Worm (Caenorhabditis elegans) whole organism, young adult: Measurements from ENCODE around the gene pxmp-4.

Experiments used
- B0019.2 ChIP-seq: fragments of 200-800 bp; sonication (Bioruptor generic); conservative IDR thresholded peaks from 2 replicates; pipeline ENCODE4 v1.3.6; 2022; ENCODE audit warnings: missing genetic modification reagents, missing genetic modification characterization, missing compliant biosample characterization
- C06A6.2 ChIP-seq: fragments of 200-800 bp; sonication (Bioruptor generic); conservative IDR thresholded peaks from 2 replicates; pipeline ENCODE4 v1.3.6; 2022; ENCODE audit warnings: missing genetic modification characterization, missing compliant biosample characterization
- F10E7.11 ChIP-seq: sonication (generic microtip); optimal IDR thresholded peaks from 2 replicates; lab custom pipeline; 2017; ENCODE audit warnings: mild to moderate bottlenecking, missing genetic modification characterization, moderate library complexity, missing compliant biosample characterization
- F23B12.7 ChIP-seq: sonication (generic microtip); optimal IDR thresholded peaks from 2 replicates; lab custom pipeline; 2017; ENCODE audit warnings: missing genetic modification characterization, mild to moderate bottlenecking, missing compliant biosample characterization, antibody characterized with exemption, moderate library complexity; ENCODE audit not compliant: insufficient read depth
- F33H1.4 ChIP-seq: fragments of 200-800 bp; sonication (Bioruptor generic); IDR thresholded peaks from 2 replicates; pipeline ENCODE4 v1.3.6; 2022; ENCODE audit warnings: missing genetic modification reagents, missing genetic modification characterization, missing compliant biosample characterization
- F37B4.10 ChIP-seq: fragments of 200-800 bp; sonication (Bioruptor generic); IDR thresholded peaks from 2 replicates; pipeline ENCODE4 v1.3.6; 2022; ENCODE audit warnings: missing genetic modification characterization, missing compliant biosample characterization
- F57C9.4 ChIP-seq: sonication (generic microtip); optimal IDR thresholded peaks from 2 replicates; lab custom pipeline; 2017; ENCODE audit warnings: mild to moderate bottlenecking, missing genetic modification characterization, missing compliant biosample characterization
- T26A5.8 ChIP-seq: sonication (generic microtip); optimal IDR thresholded peaks from 2 replicates; lab custom pipeline; 2016; ENCODE audit warnings: missing genetic modification characterization, missing compliant biosample characterization
- Y53F4B.3 ChIP-seq: fragments of 200-800 bp; sonication (Bioruptor generic); IDR thresholded peaks from 2 replicates; pipeline ENCODE4 v1.3.6; 2022; ENCODE audit warnings: missing genetic modification reagents, missing genetic modification characterization, missing compliant biosample characterization
- Y53G8AR.9 ChIP-seq: fragments of 200-800 bp; sonication (Bioruptor generic); conservative IDR thresholded peaks from 2 replicates; pipeline ENCODE4 v1.3.6; 2022; ENCODE audit warnings: missing genetic modification reagents, missing genetic modification characterization, missing compliant biosample characterization
- Y56A3A.18 ChIP-seq: fragments of 200-800 bp; sonication (Bioruptor generic); IDR thresholded peaks from 2 replicates; pipeline ENCODE4 v1.3.6; 2022; ENCODE audit warnings: missing genetic modification reagents, missing genetic modification characterization, missing compliant biosample characterization
- Y79H2A.3 ChIP-seq: fragments of 200-800 bp; sonication (Bioruptor generic); conservative IDR thresholded peaks from 2 replicates; pipeline ENCODE4 v1.3.6; 2022; ENCODE audit warnings: missing genetic modification reagents, missing genetic modification characterization, missing compliant biosample characterization
- ZK185.1 ChIP-seq: sonication (generic microtip); optimal IDR thresholded peaks from 2 replicates; lab custom pipeline; 2016; ENCODE audit warnings: mild to moderate bottlenecking, missing genetic modification characterization, missing compliant biosample characterization; ENCODE audit not compliant: poor library complexity, severe bottlenecking
- aptf-3 ChIP-seq: fragments of 200-800 bp; sonication (Bioruptor generic); IDR thresholded peaks from 2 replicates; pipeline ENCODE4 v1.3.6; 2022; ENCODE audit warnings: missing genetic modification characterization, missing compliant biosample characterization
- atf-7 ChIP-seq: sonication (generic microtip); optimal IDR thresholded peaks from 2 replicates; lab custom pipeline; 2017; ENCODE audit warnings: mild to moderate bottlenecking, missing genetic modification characterization, missing compliant biosample characterization
- bed-1 ChIP-seq: fragments of 200-800 bp; sonication (Bioruptor generic); IDR thresholded peaks from 2 replicates; pipeline ENCODE4 v1.3.6; 2022; ENCODE audit warnings: missing genetic modification reagents, missing genetic modification characterization, missing compliant biosample characterization
- ccch-3 ChIP-seq: fragments of 200-800 bp; sonication (Bioruptor generic); optimal IDR thresholded peaks from 2 replicates; lab custom pipeline; 2018; ENCODE audit warnings: mild to moderate bottlenecking, missing genetic modification characterization, missing compliant biosample characterization
- cebp-2 ChIP-seq: fragments of 200-800 bp; sonication (Bioruptor generic); IDR thresholded peaks from 2 replicates; pipeline ENCODE4 v1.3.6; 2022; ENCODE audit warnings: missing genetic modification characterization, missing compliant biosample characterization
- ceh-100 ChIP-seq: fragments of 200-800 bp; sonication (Bioruptor generic); IDR thresholded peaks from 2 replicates; pipeline ENCODE4 v1.3.6; 2022; ENCODE audit warnings: missing genetic modification reagents, missing genetic modification characterization, missing compliant biosample characterization
- ceh-40 ChIP-seq: fragments of 200-800 bp; sonication (Bioruptor generic); IDR thresholded peaks from 2 replicates; pipeline ENCODE4 v1.3.6; 2022; ENCODE audit warnings: missing genetic modification characterization, missing compliant biosample characterization
- ceh-79 ChIP-seq: sonication (generic microtip); optimal IDR thresholded peaks from 2 replicates; lab custom pipeline; 2017; ENCODE audit warnings: mild to moderate bottlenecking, missing genetic modification characterization, missing compliant biosample characterization
- chd-7 ChIP-seq: sonication (generic microtip); optimal IDR thresholded peaks from 2 replicates; lab custom pipeline; 2016; ENCODE audit warnings: mild to moderate bottlenecking, missing genetic modification characterization, moderate library complexity, missing compliant biosample characterization
- dpl-1 ChIP-seq: fragments of 150-350 bp; optimal IDR thresholded peaks from 2 replicates; lab custom pipeline; 2014; ENCODE audit warnings: missing biosample characterization, missing genetic modification reagents, missing genetic modification characterization
- egl-44 ChIP-seq: fragments of 200-800 bp; sonication (Bioruptor generic); IDR thresholded peaks from 2 replicates; pipeline ENCODE4 v1.3.6; 2022; ENCODE audit warnings: missing genetic modification reagents, missing genetic modification characterization, missing compliant biosample characterization
- fkh-3 ChIP-seq: sonication (generic microtip); optimal IDR thresholded peaks from 2 replicates; lab custom pipeline; 2016; ENCODE audit warnings: mild to moderate bottlenecking, missing genetic modification characterization, missing compliant biosample characterization
- gei-17 ChIP-seq: fragments of 200-800 bp; sonication (Bioruptor generic); optimal IDR thresholded peaks from 2 replicates; lab custom pipeline; 2018; ENCODE audit warnings: mild to moderate bottlenecking, missing genetic modification characterization, missing compliant biosample characterization
- hmg-20 ChIP-seq: fragments of 200-800 bp; sonication (Bioruptor generic); IDR thresholded peaks from 2 replicates; pipeline ENCODE4 v1.3.6; 2022; ENCODE audit warnings: missing genetic modification reagents, missing genetic modification characterization, missing compliant biosample characterization
- lag-1 ChIP-seq: fragments of 200-800 bp; sonication (Bioruptor generic); IDR thresholded peaks from 2 replicates; pipeline ENCODE4 v1.3.6; 2022; ENCODE audit warnings: missing genetic modification reagents, missing genetic modification characterization, missing compliant biosample characterization
- lin-26 ChIP-seq: fragments of 200-800 bp; sonication (Bioruptor generic); IDR thresholded peaks from 2 replicates; pipeline ENCODE4 v1.3.6; 2022; ENCODE audit warnings: missing genetic modification reagents, missing genetic modification characterization, missing compliant biosample characterization
- lin-35 ChIP-seq, 3 experiments: fragments of 150-350 bp in 2 of 3; sonication (generic microtip) in 1 of 3; optimal IDR thresholded peaks; 2 replicates each; lab custom pipeline; 2014 to 2018; ENCODE audit warnings: missing biosample characterization in 3 of 3, missing genetic modification characterization in 3 of 3, missing genetic modification reagents in 3 of 3
- madf-6 ChIP-seq: fragments of 200-800 bp; sonication (Bioruptor generic); IDR thresholded peaks from 2 replicates; pipeline ENCODE4 v1.3.6; 2022; ENCODE audit warnings: missing genetic modification reagents, missing genetic modification characterization, missing compliant biosample characterization
- nhr-90 ChIP-seq: sonication (generic microtip); optimal IDR thresholded peaks from 2 replicates; lab custom pipeline; 2016; ENCODE audit warnings: missing genotype, mild to moderate bottlenecking, missing genetic modification characterization, missing compliant biosample characterization
- pha-4 ChIP-seq: fragments of 150-350 bp; sonication (generic microtip); optimal IDR thresholded peaks from 2 replicates; lab custom pipeline; 2014; ENCODE audit warnings: missing biosample characterization, missing genetic modification reagents, missing genetic modification characterization
- rec-8 ChIP-seq, 2 experiments: sonication (generic microtip); optimal IDR thresholded peaks; 2 replicates each; lab custom pipeline; 2016; ENCODE audit warnings: mild to moderate bottlenecking in 2 of 2, missing genetic modification characterization in 2 of 2, missing genetic modification reagents in 2 of 2, missing genotype in 2 of 2, missing biosample characterization in 1 of 2, missing compliant biosample characterization in 1 of 2, moderate library complexity in 1 of 2
- somi-1 ChIP-seq: fragments of 200-800 bp; sonication (Bioruptor generic); optimal IDR thresholded peaks from 2 replicates; lab custom pipeline; 2018; ENCODE audit warnings: mild to moderate bottlenecking, missing genetic modification characterization, missing compliant biosample characterization
- tbp1 ChIP-seq: fragments of 200-800 bp; sonication (Bioruptor generic); optimal IDR thresholded peaks from 2 replicates; lab custom pipeline; 2018; ENCODE audit warnings: mild to moderate bottlenecking, missing genetic modification characterization, missing compliant biosample characterization
- ztf-22 ChIP-seq: fragments of 200-800 bp; sonication (Bioruptor generic); optimal IDR thresholded peaks from 2 replicates; lab custom pipeline; 2018; ENCODE audit warnings: mild to moderate bottlenecking, missing genetic modification characterization, moderate library complexity, missing compliant biosample characterization
- ztf-26 ChIP-seq: sonication (generic microtip); optimal IDR thresholded peaks from 2 replicates; lab custom pipeline; 2017; ENCODE audit warnings: missing genetic modification characterization, missing compliant biosample characterization
- ztf-28 ChIP-seq: fragments of 200-800 bp; sonication (Bioruptor generic); IDR thresholded peaks from 2 replicates; pipeline ENCODE4 v1.3.6; 2022; ENCODE audit warnings: missing genetic modification reagents, missing genetic modification characterization, missing compliant biosample characterization
- ztf-6 ChIP-seq: fragments of 200-800 bp; sonication (Bioruptor generic); IDR thresholded peaks from 2 replicates; pipeline ENCODE4 v1.3.6; 2022; ENCODE audit warnings: missing genetic modification reagents, missing genetic modification characterization, missing compliant biosample characterization

The pxmp-4 gene

DNA sequence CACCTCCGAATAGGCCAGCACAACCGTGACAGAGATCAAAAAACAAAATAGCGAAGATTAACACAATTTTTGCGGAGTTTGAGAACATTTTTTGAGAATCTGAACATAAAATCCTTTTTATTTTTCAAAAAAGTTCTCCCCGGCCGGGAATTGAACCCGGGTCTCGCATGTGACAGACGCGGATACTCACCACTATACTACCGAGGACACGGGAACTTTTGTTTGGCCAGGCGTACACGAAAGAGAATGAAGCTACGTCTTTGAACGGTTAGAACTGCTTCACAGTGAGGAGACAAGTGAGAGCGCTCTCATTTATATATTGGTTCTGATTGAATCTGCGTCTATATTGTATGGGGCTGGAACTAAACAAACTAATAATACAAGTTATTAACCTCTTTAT is 14.5 kb downstream of the pxmp-4 start, which contains the start of gene grl-26 (continued):
- TF ChIP-seq ceh-79 (tag; lab: Kevin White, UChicago), result peak; percentile 64
- 0 out of 2 replicates have a peak, but pooled peaks have one; percentile 29 for TF ChIP-seq Y53G8AR.9
- no peak for TF ChIP-seq lag-1 (GFP tag; lab: Robert Waterston, UW)
- peak; percentile 58 for TF ChIP-seq somi-1 (GFP tag; lab: Kevin White, UChicago)
- TF ChIP-seq rec-8 (tag; optimal IDR thresholded peaks at IDR 0.05; lab: Kevin White, UChicago), result peak; percentile 67 to 75
- no peak for TF ChIP-seq gei-17 (GFP tag; lab: Kevin White, UChicago)
- 0 out of 2 replicates have a peak, but pooled peaks have one; percentile 40 for TF ChIP-seq C06A6.2 (GFP tag; lab: Robert Waterston, UW)
- 0 out of 2 replicates have a peak, but pooled peaks have one; percentile 68 for TF ChIP-seq cebp-2
- no peak for TF ChIP-seq dpl-1 (GFP tag; lab: Kevin White, UChicago)
- peak; percentile 89 for TF ChIP-seq F23B12.7 (tag; lab: Kevin White, UChicago)
- peak; percentile 41; the same call in 1 of the 2 replicates for TF ChIP-seq ceh-100 (GFP tag; lab: Robert Waterston, UW)
- peak; percentile 98 for TF ChIP-seq tbp1
- TF ChIP-seq ztf-22 (GFP tag; lab: Kevin White, UChicago), result no peak
- no peak for TF ChIP-seq fkh-3
- peak; percentile 85 for TF ChIP-seq Y56A3A.18 (GFP tag; lab: Robert Waterston, UW)
- 0 out of 2 replicates have a peak, but pooled peaks have one; percentile 14 for TF ChIP-seq hmg-20 (GFP tag; lab: Robert Waterston, UW)
- no peak for TF ChIP-seq F10E7.11 (tag; lab: Kevin White, UChicago)
- TF ChIP-seq T26A5.8 (tag; lab: Kevin White, UChicago), result no peak
- 0 out of 2 replicates have a peak, but pooled peaks have one; percentile 86 for TF ChIP-seq F37B4.10
- TF ChIP-seq ceh-40 (GFP tag; lab: Robert Waterston, UW), result peak; percentile 86
- peak; percentile 85 for TF ChIP-seq nhr-90 (tag; lab: Kevin White, UChicago)
- TF ChIP-seq ccch-3, result no peak
- TF ChIP-seq Y53F4B.3 (GFP tag; lab: Robert Waterston, UW), result 0 out of 2 replicates have a peak, but pooled peaks have one; percentile 12
- peak; percentile 1 for TF ChIP-seq atf-7 (tag; lab: Kevin White, UChicago)
- TF ChIP-seq ztf-26 (tag; lab: Kevin White, UChicago), result peak; percentile 74
- no peak for TF ChIP-seq B0019.2 (GFP tag; lab: Robert Waterston, UW)
- no peak for TF ChIP-seq aptf-3 (GFP tag; lab: Robert Waterston, UW)
- TF ChIP-seq madf-6 (GFP tag; lab: Robert Waterston, UW), result peak; percentile 33; the same call in 1 of the 2 replicates
- no peak for TF ChIP-seq bed-1
- TF ChIP-seq ztf-6, result no peak
- no peak for TF ChIP-seq F33H1.4 (GFP tag; lab: Robert Waterston, UW)
- TF ChIP-seq F57C9.4 (tag; lab: Kevin White, UChicago), result no peak
- TF ChIP-seq chd-7 (tag; lab: Kevin White, UChicago), result peak; percentile 48
- peak; percentile 90 for TF ChIP-seq lin-26
- 0 out of 2 replicates have a peak, but pooled peaks have one; percentile 62 for TF ChIP-seq egl-44 (GFP tag; lab: Robert Waterston, UW)
- no peak for TF ChIP-seq pha-4 (tag; lab: Kevin White, UChicago)
- 0 out of 2 replicates have a peak, but pooled peaks have one; percentile 22 for TF ChIP-seq Y79H2A.3 (GFP tag; lab: Robert Waterston, UW)
- peak; percentile 79 for TF ChIP-seq ZK185.1
- TF ChIP-seq ztf-28 (GFP tag; lab: Robert Waterston, UW), result no peak
- TF ChIP-seq lin-35 (GFP tag; optimal IDR thresholded peaks at IDR 0.05; lab: Kevin White, UChicago), result no peak
